Worm (Caenorhabditis elegans) whole organism, midembryonic: ENCODE data around the gene irld-65.

Experiments
- T22C8.4 ChIP-seq: fragments of 200-800 bp; sonication (Bioruptor generic); IDR thresholded peaks from 2 replicates; pipeline ENCODE4 v1.3.6; 2022; ENCODE audit warnings: missing genetic modification characterization, missing compliant biosample characterization
- cog-1 ChIP-seq: sonication (generic microtip); optimal IDR thresholded peaks from 2 replicates; lab custom pipeline; 2016; ENCODE audit warnings: missing genetic modification characterization, missing compliant biosample characterization
- flt-1 ChIP-seq: fragments of 200-800 bp; sonication (Bioruptor generic); IDR thresholded peaks from 2 replicates; pipeline ENCODE4 v1.3.6; 2022; ENCODE audit warnings: missing genetic modification characterization, missing compliant biosample characterization
- klf-2 ChIP-seq: fragments of 200-800 bp; sonication (Bioruptor generic); conservative IDR thresholded peaks from 2 replicates; pipeline ENCODE4 v1.3.6; 2022; ENCODE audit warnings: missing genetic modification reagents, missing genetic modification characterization, missing compliant biosample characterization
- med-1 ChIP-seq: sonication (generic microtip); optimal IDR thresholded peaks from 2 replicates; lab custom pipeline; 2017; ENCODE audit warnings: missing genetic modification characterization, mild to moderate bottlenecking, missing compliant biosample characterization, antibody characterized with exemption, missing genetic modification reagents; ENCODE audit not compliant: insufficient read depth
- ref-1 ChIP-seq: fragments of 200-800 bp; sonication (Bioruptor generic); conservative IDR thresholded peaks from 2 replicates; pipeline ENCODE4 v1.3.6; 2022; ENCODE audit warnings: missing genetic modification reagents, missing genetic modification characterization, missing compliant biosample characterization
- tab-1 ChIP-seq: fragments of 200-800 bp; sonication (Bioruptor generic); IDR thresholded peaks from 2 replicates; pipeline ENCODE4 v1.3.6; 2022; ENCODE audit warnings: missing genetic modification characterization, missing compliant biosample characterization
- ztf-23 ChIP-seq: fragments of 200-800 bp; sonication (Bioruptor generic); IDR thresholded peaks from 2 replicates; pipeline ENCODE4 v1.3.6; 2022; ENCODE audit warnings: missing genetic modification reagents, missing genetic modification characterization, missing compliant biosample characterization
- ztf-29 ChIP-seq: fragments of 200-800 bp; sonication (Bioruptor generic); IDR thresholded peaks from 2 replicates; pipeline ENCODE4 v1.3.6; 2022; ENCODE audit warnings: missing genetic modification reagents, missing genetic modification characterization, missing compliant biosample characterization

The irld-65 gene

DNA sequence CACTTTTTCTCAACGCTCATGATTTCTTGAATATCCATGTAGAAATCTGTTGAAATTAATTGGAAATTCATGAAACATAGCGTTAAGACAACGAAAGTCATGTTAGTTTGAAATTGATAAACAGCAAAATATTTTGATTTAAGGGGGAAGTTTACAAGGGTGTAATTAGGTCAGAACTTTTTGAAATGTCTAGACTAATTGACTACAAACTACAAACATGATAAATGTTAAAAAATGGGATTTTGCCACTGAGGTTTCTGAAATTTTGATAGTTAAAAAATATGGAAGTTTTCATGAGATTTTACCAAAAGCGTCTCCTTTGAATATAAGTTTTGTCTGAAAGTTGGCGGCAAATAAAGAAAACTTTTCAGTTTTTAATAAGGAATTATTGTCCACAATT lies at the start of gene irld-65:
TSS of gene irld-65 (minus strand) at position 101 of the 400 bp plus-strand sequence.
- no peak for TF ChIP-seq klf-2 (GFP tag; lab: Robert Waterston, UW)
- no peak for TF ChIP-seq cog-1 (tag; lab: Kevin White, UChicago)

DNA sequence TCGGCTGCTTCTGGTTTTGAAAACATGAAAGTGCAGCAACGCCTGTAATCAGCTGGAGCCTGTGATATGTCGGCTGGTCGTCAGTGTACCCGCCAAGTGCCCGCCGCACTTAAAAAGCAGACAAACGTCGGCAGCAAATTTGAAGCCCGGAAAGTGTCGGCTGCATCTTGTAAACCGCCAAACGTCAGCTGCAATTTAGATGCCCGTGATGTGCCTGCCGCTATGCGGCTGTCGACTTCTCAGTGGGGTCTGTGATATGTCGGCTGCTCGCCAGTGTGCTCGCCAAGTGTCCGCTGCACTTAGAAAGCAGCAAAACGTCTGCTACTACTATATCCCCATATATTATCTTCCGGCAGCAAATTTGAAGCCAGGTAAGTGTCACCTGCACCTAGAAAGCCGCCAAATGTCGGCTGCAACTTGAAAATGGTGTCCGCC lies 49.4 kb upstream of the irld-65 start:
- 0 out of 2 replicates have a peak, but pooled peaks have one; percentile 12 for TF ChIP-seq klf-2 (GFP tag; lab: Robert Waterston, UW)
- TF ChIP-seq ztf-23 = no peak

DNA sequence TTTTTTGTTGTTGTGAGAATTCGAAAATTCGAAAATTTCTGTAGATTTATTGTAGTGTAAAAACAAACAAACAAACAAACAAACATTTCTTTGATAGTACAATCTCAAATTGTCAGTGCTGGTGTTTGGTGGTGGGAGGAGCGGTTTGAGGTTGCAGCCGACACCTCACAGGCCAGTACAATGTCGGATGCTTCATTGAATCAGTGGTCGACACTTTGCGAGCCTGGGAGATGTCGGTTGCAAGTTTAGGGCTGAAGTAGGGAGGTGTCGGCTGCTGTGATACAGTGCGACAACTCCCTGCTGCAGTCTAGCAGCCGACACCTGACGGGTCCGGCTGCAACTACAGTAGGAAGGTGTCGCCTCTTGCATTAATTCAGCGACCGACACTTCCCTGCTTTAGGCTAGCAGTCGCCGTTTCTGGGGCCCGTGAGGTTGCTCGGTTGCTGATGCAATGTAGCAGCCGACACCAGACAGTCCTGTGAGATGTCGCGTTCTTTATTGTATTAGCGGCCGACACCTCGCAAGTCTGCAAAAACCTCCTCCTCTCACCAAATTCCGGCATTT lies 48.3 kb upstream of the irld-65 start:
- TF ChIP-seq ztf-29 (no peak), med-1 (GFP tag; lab: Kevin White, UChicago) (no peak), tab-1 (no peak), T22C8.4 (GFP tag; lab: Robert Waterston, UW) (no peak), ztf-23 (no peak), klf-2 (GFP tag; lab: Robert Waterston, UW) (no peak), flt-1 (GFP tag; lab: Robert Waterston, UW) (no peak), cog-1 (tag; lab: Kevin White, UChicago) (no peak), ref-1 (GFP tag; lab: Robert Waterston, UW) (no peak)

DNA sequence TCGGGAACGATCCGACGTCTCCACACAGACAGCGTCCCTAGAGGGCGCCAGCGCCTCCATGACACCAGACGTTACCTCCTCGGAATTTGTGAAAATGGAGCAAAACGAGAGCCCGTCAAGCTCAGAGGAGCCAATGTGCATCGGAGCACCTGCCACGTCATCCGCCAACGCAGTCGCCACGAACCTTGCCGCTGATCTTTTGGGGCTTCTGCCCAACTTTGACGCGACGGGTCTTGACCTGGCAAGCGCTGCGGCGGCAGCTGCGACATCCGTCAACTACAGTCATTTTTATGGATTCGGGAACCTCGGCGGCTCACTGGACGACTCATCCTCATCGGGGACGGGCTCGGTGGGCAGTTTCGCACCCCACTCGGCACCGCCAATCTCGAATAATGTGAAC lies 47.7 kb upstream of the irld-65 start:
- TF ChIP-seq flt-1 (GFP tag; lab: Robert Waterston, UW) (no peak), T22C8.4 (GFP tag; lab: Robert Waterston, UW) (no peak), klf-2 (GFP tag; lab: Robert Waterston, UW) (no peak), tab-1 (0 out of 2 replicates have a peak, but pooled peaks have one; percentile 58), cog-1 (tag; lab: Kevin White, UChicago) (no peak), ztf-29 (no peak), med-1 (GFP tag; lab: Kevin White, UChicago) (no peak), ztf-23 (no peak)

DNA sequence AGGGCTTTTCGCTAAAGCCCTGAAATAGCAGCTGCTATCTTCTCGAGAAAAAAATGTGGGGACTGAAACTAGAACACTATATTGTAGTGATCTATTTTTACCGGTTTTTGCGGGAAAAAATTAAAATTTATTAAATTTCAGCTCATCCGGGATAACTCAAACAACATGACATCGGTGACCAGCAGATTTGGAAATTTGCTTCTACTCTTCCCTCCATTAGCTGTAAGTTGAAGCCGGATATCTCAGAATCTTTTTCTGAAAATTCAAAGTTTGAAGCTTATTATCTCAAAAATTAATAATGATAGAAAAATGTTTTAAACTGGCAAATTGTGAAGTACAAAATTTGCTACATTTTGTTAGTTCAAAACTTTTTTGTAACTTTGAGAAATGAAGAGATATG lies 46.6 kb upstream of the irld-65 start:
- no peak for TF ChIP-seq tab-1
- TF ChIP-seq ztf-29 = no peak
- TF ChIP-seq flt-1 (GFP tag; lab: Robert Waterston, UW) = no peak
- no peak for TF ChIP-seq ztf-23
- no peak for TF ChIP-seq ref-1 (GFP tag; lab: Robert Waterston, UW)

DNA sequence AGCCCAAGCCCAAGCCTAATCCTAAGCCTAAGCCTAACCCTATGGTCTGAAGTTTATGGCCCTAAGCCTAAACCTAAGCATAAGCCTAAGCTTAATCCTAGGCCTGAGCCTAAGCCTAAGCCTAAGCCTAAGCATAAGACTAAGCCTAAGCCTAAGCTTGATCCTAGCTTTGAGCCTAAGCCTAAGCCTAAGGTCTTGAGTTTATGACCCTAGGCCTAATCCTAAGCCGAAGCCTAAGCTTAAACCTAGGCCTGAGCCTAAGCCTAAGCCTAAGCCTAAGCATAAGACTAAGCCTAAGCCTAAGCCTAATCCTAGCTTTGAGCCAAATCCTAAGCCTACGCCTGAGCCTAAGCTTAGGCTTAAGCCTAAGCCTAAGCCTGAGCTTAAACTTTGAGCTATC lies 41.3 kb upstream of the irld-65 start:
- TF ChIP-seq ztf-29 = peak; percentile 47; the same call in 1 of the 2 replicates
- no peak for TF ChIP-seq T22C8.4 (GFP tag; lab: Robert Waterston, UW)
- TF ChIP-seq ztf-23 = no peak
- no peak for TF ChIP-seq ref-1 (GFP tag; lab: Robert Waterston, UW)

DNA sequence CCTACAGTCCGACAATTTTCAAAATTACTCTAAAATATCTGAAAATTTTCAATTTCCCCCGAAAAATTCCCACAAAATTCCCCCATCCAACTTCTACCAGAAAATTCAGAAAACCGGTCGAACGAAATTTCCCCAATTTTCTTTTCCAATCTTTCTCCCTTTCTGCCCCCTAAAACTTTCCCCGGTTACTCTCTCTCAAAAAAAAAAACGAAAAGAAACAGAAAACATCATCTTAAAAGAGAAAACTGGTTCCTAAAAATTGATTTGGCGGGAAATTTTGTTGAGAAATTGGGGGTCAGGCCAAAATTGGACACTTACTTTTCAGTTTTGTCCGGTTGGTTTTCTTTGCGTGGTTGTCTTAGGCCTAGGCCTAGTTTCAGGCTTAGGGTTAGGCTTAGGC lies 39.9 kb upstream of the irld-65 start:
- TF ChIP-seq ref-1 (GFP tag; lab: Robert Waterston, UW) (no peak), ztf-23 (no peak), med-1 (GFP tag; lab: Kevin White, UChicago) (no peak), ztf-29 (no peak), T22C8.4 (GFP tag; lab: Robert Waterston, UW) (no peak), tab-1 (no peak), klf-2 (GFP tag; lab: Robert Waterston, UW) (no peak)

DNA sequence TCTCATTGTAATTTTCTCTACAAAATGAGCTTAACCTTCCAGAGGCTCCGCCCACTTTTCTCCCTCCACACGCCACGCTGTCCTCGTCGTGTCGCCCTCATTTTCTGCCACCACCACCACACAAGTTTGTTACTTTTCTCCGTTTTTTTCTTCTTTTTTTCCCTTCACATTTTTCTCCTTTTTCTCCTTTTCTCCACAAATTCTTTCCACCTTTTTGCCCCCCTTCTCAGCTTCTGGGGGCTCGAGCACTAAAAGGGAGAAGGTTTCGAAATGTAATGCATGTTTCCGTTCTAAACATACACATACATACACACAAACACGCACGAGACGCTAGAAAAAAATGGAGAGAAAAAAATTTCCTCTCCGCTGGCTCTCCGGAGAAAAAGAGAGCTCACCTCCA lies 38.8 kb upstream of the irld-65 start, which contains the start of gene nhr-88:
TSS of gene nhr-88 (plus strand) at position 43 of the 400 bp plus-strand sequence.
- TF ChIP-seq flt-1 (GFP tag; lab: Robert Waterston, UW) (no peak), tab-1 (no peak), klf-2 (GFP tag; lab: Robert Waterston, UW) (no peak), med-1 (GFP tag; lab: Kevin White, UChicago) (no peak), ztf-23 (no peak), ztf-29 (no peak), T22C8.4 (GFP tag; lab: Robert Waterston, UW) (no peak), ref-1 (GFP tag; lab: Robert Waterston, UW) (no peak), cog-1 (tag; lab: Kevin White, UChicago) (no peak)

DNA sequence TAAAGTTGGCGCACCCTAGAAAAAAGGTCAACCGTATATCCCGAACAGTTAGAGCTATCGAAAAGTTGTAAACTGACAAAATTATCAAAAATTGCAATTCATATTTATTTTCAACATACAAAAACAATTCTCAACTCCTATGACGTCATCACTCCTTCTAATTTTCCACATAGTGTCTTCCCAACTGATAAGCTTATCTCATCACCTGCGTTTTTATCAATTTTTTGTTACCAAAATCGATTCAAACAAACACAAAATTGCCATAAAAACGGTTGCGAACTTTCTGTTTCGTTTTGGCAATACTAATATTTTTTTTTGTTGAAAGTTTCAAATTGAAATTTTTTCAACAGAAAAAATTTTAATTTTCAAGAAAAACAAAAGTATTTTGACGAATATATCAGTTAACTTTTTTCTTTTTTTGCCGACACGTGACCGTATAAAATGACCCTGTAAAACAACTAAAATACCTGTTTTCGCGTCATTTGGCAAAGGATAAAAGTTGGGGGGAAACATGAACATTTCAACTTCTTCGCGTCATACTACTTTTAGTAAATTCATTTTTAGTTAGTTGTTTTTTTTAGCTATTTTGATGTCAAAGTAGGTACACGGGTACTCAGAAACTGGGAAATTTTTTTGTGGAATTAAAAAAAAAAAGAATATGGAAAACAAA lies 37.9 kb upstream of the irld-65 start:
- TF ChIP-seq ztf-29 (no peak), flt-1 (GFP tag; lab: Robert Waterston, UW) (no peak), med-1 (GFP tag; lab: Kevin White, UChicago) (no peak), klf-2 (GFP tag; lab: Robert Waterston, UW) (no peak), cog-1 (tag; lab: Kevin White, UChicago) (no peak), T22C8.4 (GFP tag; lab: Robert Waterston, UW) (no peak), ref-1 (GFP tag; lab: Robert Waterston, UW) (no peak)

DNA sequence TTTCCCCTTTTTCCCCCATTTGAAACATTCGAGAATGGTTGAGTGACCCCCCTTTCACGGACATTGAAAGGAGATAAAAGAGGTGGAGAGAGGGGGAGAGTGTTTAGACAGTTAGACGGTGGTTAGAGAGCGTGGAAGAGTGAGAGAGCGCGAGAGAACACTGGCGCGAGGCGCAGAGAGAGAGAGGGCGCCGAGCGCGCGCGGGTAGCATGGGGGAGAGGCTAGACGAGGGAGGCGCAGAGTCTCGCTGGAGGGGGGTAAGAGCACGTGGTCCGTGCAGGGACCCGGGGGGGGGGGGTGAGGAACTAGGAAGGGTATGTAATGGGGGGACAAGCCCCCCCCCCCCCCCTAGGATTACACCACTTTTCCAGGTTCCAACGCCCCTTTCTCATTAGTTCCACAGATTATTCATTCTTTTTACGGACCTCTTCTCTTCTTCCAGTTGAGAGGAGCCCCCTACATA lies 36.2 kb upstream of the irld-65 start:
- TF ChIP-seq ztf-23 (peak; percentile 68; the same call in 1 of the 2 replicates), tab-1 (no peak), klf-2 (GFP tag; lab: Robert Waterston, UW) (no peak), ref-1 (GFP tag; lab: Robert Waterston, UW) (0 out of 2 replicates have a peak, but pooled peaks have one; percentile 11), ztf-29 (no peak), T22C8.4 (GFP tag; lab: Robert Waterston, UW) (no peak), flt-1 (GFP tag; lab: Robert Waterston, UW) (peak; percentile 79), cog-1 (tag; lab: Kevin White, UChicago) (peak; percentile 67)
